Fruit fly (Drosophila melanogaster): ENCODE results near the gene eya.

dm6 chr2L:6546883-6547471 is at the start of gene eya:
- TF ChIP-seq CG8478 (optimal IDR thresholded peaks at IDR 0.05) = no peak
- no peak for TF ChIP-seq EcR (GFP tag; optimal IDR thresholded peaks at IDR 0.05)
- TF ChIP-seq usp (GFP tag; optimal IDR thresholded peaks at IDR 0.05) = no peak
